Worm (Caenorhabditis elegans) whole organism, L3 larva: ENCODE results near the gene C39B10.5.

Source experiments
- aly-2 ChIP-seq: fragments of 150-350 bp; optimal IDR thresholded peaks from 2 replicates; lab custom pipeline; 2014; ENCODE audit warnings: missing biosample characterization, missing genetic modification characterization
- ama-1 ChIP-seq: fragments of 150-350 bp; optimal IDR thresholded peaks from 2 replicates; lab custom pipeline; 2018
- elt-1 ChIP-seq: fragments of 150-350 bp; optimal IDR thresholded peaks from 2 replicates; lab custom pipeline; 2014; ENCODE audit warnings: missing biosample characterization, missing genetic modification characterization
- elt-3 ChIP-seq, 3 experiments: fragments of 150-350 bp in 1 of 3; sonication (generic microtip) in 2 of 3; optimal IDR thresholded peaks; 2 replicates in 2 of 3; 4 replicates in 1 of 3; lab custom pipeline; 2014 to 2017; ENCODE audit warnings: missing biosample characterization in 3 of 3, missing genetic modification characterization in 3 of 3
- hmg-11 ChIP-seq: sonication (generic microtip); optimal IDR thresholded peaks from 2 replicates; lab custom pipeline; 2016; ENCODE audit warnings: missing genetic modification characterization, missing compliant biosample characterization
- pqm-1 ChIP-seq: fragments of 150-350 bp; optimal IDR thresholded peaks from 2 replicates; lab custom pipeline; 2017; ENCODE audit warnings: missing biosample characterization, missing genetic modification characterization, inconsistent platforms
- snpc-4 ChIP-seq: fragments of 150-350 bp; optimal IDR thresholded peaks from 2 replicates; lab custom pipeline; 2014; ENCODE audit warnings: missing biosample characterization, missing genetic modification characterization

DNA sequence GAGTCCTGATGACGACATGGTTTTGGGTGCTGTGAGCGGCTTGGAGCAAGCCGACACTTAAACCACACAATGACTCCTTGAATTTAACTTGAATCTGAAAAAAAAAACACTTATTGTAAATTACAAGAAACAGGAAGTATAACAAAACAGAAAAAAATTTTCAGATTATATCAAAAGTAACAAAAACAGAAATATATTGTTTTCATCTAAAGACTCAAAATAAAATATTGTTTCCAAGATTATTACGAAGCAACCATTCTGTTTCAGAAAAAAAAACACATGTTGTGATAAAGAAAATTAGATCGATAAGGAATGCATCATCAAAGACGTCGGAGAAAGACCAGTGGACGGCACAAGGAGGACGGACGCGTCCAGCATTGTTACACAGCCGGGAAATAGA lies 18.6 kb upstream of the C39B10.5 start, which contains the start of gene mig-15:
- TF ChIP-seq elt-3 (tag; optimal IDR thresholded peaks at IDR 0.05; lab: Kevin White, UChicago) (no peak), snpc-4 (tag; lab: Kevin White, UChicago) (no peak), pqm-1 (tag; lab: Kevin White, UChicago) (no peak), elt-1 (tag; lab: Kevin White, UChicago) (no peak), ama-1 (lab: Kevin White, UChicago) (no peak), hmg-11 (no peak), aly-2 (no peak)
